Worm (Caenorhabditis elegans): ENCODE results near the gene C46F11.4.

ce11 chrIII:3652427-3652826, 11.7 kb downstream of the C46F11.4 start:
- TF ChIP-seq elt-1 (tag; optimal IDR thresholded peaks at IDR 0.05; ENCODE audit: borderline replicate concordance, insufficient read depth) (no peak), nhr-12 (tag; optimal IDR thresholded peaks at IDR 0.05) (no peak), lsy-2 (tag; optimal IDR thresholded peaks at IDR 0.05) (no peak), ztf-11 (tag; optimal IDR thresholded peaks at IDR 0.05) (no peak), nhr-237 (tag; optimal IDR thresholded peaks at IDR 0.05) (no peak), mep-1 (tag; optimal IDR thresholded peaks at IDR 0.05) (no peak), zip-8 (tag; optimal IDR thresholded peaks at IDR 0.05) (no peak), elt-3 (tag; optimal IDR thresholded peaks at IDR 0.05) (no peak), nhr-28 (tag; optimal IDR thresholded peaks at IDR 0.05) (no peak), sptf-1 (tag; optimal IDR thresholded peaks at IDR 0.05) (no peak), unc-39 (tag; optimal IDR thresholded peaks at IDR 0.05) (no peak)

All from whole organism, mixed stage, embryonic.